Fruit fly (Drosophila melanogaster): ENCODE data around the gene CG12716.

The CG12716 gene

DNA sequence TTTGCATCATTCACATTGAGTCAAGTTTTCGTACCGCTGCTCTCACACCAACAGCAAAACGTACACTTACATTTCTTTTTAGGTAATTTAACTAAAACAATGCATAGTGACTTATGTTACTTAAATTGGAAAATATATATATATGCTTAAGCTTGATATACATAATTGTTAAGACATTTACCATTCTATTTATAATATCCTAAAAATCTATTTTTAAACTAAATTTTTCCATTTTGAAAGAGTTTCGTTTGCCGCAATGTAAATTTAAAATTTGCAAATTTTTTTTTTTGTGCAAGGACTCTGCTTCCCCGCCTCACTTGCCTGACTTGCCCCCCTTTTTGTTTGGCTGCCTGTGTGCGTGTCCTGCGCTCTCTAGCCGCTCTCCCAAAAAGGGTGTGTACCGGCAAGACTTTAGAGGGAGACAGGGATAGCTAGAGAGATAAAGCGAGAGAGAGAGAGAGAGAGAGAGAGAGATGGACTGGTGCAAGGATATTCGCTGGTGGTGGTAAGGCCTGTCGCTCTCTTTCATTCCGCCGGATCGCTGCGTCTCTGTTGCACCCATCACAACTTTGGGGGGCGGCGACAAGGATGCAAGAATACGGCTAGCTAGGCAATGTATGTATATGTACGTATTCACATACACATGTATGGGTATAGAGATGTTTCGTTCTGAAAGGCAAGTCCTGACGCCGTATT, 38.1 kb downstream of the CG12716 start (continued):
- TF ChIP-seq phol (tag; optimal IDR thresholded peaks at IDR 0.05), result peak; percentile 47
- TF ChIP-seq CG10321 (GFP tag; IDR thresholded peaks at IDR 0.05), result 0 out of 2 replicates have a peak, but pooled peaks have one; percentile 41
- no peak for TF ChIP-seq Xbp1 (GFP tag; optimal IDR thresholded peaks at IDR 0.05)
- TF ChIP-seq hkb (optimal IDR thresholded peaks at IDR 0.05), result no peak
- TF ChIP-seq hkb (GFP tag; IDR thresholded peaks at IDR 0.05), result 0 out of 2 replicates have a peak, but pooled peaks have one; percentile 27
- no peak for TF ChIP-seq CG6654 (GFP tag; optimal IDR thresholded peaks at IDR 0.05)
- peak; percentile 80; the same call in 1 of the 2 replicates for TF ChIP-seq seq (GFP tag; IDR thresholded peaks at IDR 0.05)
- no peak for TF ChIP-seq CHES-1-like (GFP tag; optimal IDR thresholded peaks at IDR 0.05)
- no peak for TF ChIP-seq CG4404 (GFP tag; IDR thresholded peaks at IDR 0.05)
- peak; percentile 76 for TF ChIP-seq gem (tag; optimal IDR thresholded peaks at IDR 0.05)
- TF ChIP-seq vvl (GFP tag; IDR thresholded peaks at IDR 0.05), result peak; percentile 31; the same call in 1 of the 2 replicates
- TF ChIP-seq Ssrp (tag; optimal IDR thresholded peaks at IDR 0.05), result peak; percentile 37
- no peak for TF ChIP-seq nerfin-2 (GFP tag; IDR thresholded peaks at IDR 0.05; ENCODE audit: partially characterized antibody)
- peak; percentile 73 for TF ChIP-seq dmrt99B (tag; optimal IDR thresholded peaks at IDR 0.05)
- TF ChIP-seq ewg (GFP tag; optimal IDR thresholded peaks at IDR 0.05), result peak; percentile 77
- peak; percentile 35 for TF ChIP-seq CG3281 (GFP tag; optimal IDR thresholded peaks at IDR 0.05)
- TF ChIP-seq crc (GFP tag; optimal IDR thresholded peaks at IDR 0.05), result no peak
- TF ChIP-seq CG11456 (GFP tag; IDR thresholded peaks at IDR 0.05), result no peak
- TF ChIP-seq dysf (GFP tag; IDR thresholded peaks at IDR 0.05), result peak; percentile 59; the same call in 2 of the 3 replicates
- no peak for TF ChIP-seq Aef1 (GFP tag; IDR thresholded peaks at IDR 0.05)
- no peak for TF ChIP-seq CG4730 (GFP tag; IDR thresholded peaks at IDR 0.05)
- TF ChIP-seq CG2678 (tag; optimal IDR thresholded peaks at IDR 0.05), result peak; percentile 76
- TF ChIP-seq CG11085 (GFP tag; IDR thresholded peaks at IDR 0.05), result no peak
- TF ChIP-seq rib (GFP tag; IDR thresholded peaks at IDR 0.05), result no peak
- peak; percentile 17 for TF ChIP-seq ATbp (GFP tag; optimal IDR thresholded peaks at IDR 0.05)
- peak; percentile 1 for TF ChIP-seq CG6683 (GFP tag; optimal IDR thresholded peaks at IDR 0.05)
- no peak for TF ChIP-seq ac (GFP tag; optimal IDR thresholded peaks at IDR 0.05)
- TF ChIP-seq hth (optimal IDR thresholded peaks at IDR 0.05), result no peak
- TF ChIP-seq klu (GFP tag; IDR thresholded peaks at IDR 0.05), result 0 out of 2 replicates have a peak, but pooled peaks have one; percentile 17
- peak; percentile 66 for TF ChIP-seq CG13424 (tag; optimal IDR thresholded peaks at IDR 0.05)
- peak; percentile 17 for TF ChIP-seq CG18619 (GFP tag; optimal IDR thresholded peaks at IDR 0.05)
- TF ChIP-seq CG13775 (GFP tag; optimal IDR thresholded peaks at IDR 0.05), result peak; percentile 5
- TF ChIP-seq CG1832 (GFP tag; optimal IDR thresholded peaks at IDR 0.05), result peak; percentile 94
- TF ChIP-seq CG2712 (tag; optimal IDR thresholded peaks at IDR 0.05), result peak; percentile 57
- TF ChIP-seq Deaf1 (tag; optimal IDR thresholded peaks at IDR 0.05), result peak; percentile 48
- TF ChIP-seq CG9727 (GFP tag; optimal IDR thresholded peaks at IDR 0.05), result peak; percentile 54
- TF ChIP-seq CG15479 (GFP tag; optimal IDR thresholded peaks at IDR 0.05), result peak; percentile 31
- TF ChIP-seq Sox102F (GFP tag; optimal IDR thresholded peaks at IDR 0.05), result peak; percentile 56
- TF ChIP-seq zf30C (GFP tag; optimal IDR thresholded peaks at IDR 0.05), result peak; percentile 78
- TF ChIP-seq CG6272 (GFP tag; IDR thresholded peaks at IDR 0.05), result no peak
- TF ChIP-seq H15 (GFP tag; IDR thresholded peaks at IDR 0.05), result no peak
- TF ChIP-seq CG11504 (tag; optimal IDR thresholded peaks at IDR 0.05), result peak; percentile 71
- peak; percentile 30; the same call in 1 of the 2 replicates for TF ChIP-seq CG32532 (GFP tag; IDR thresholded peaks at IDR 0.05)
- no peak for TF ChIP-seq dm (GFP tag; optimal IDR thresholded peaks at IDR 0.05)
- TF ChIP-seq tll (GFP tag; optimal IDR thresholded peaks at IDR 0.05), result peak in 1 of 2 experiments; percentile 47
- no peak for TF ChIP-seq Neu2 (GFP tag; optimal IDR thresholded peaks at IDR 0.05; ENCODE audit: borderline replicate concordance)
- peak; percentile 49 for TF ChIP-seq Fer3 (tag; optimal IDR thresholded peaks at IDR 0.05)
- no peak for TF ChIP-seq odd (GFP tag; optimal IDR thresholded peaks at IDR 0.05)
- no peak for TF ChIP-seq Chrac-16 (GFP tag; optimal IDR thresholded peaks at IDR 0.05)
